Worm (Caenorhabditis elegans) whole organism, young adult: ENCODE measurements around the gene W07G4.1.

Experiments used
- B0336.3 ChIP-seq: fragments of 200-800 bp; sonication (Bioruptor generic); IDR thresholded peaks from 2 replicates; pipeline ENCODE4 v1.3.6; 2022; ENCODE audit warnings: missing genetic modification characterization, missing compliant biosample characterization
- egl-44 ChIP-seq: fragments of 200-800 bp; sonication (Bioruptor generic); IDR thresholded peaks from 2 replicates; pipeline ENCODE4 v1.3.6; 2022; ENCODE audit warnings: missing genetic modification reagents, missing genetic modification characterization, missing compliant biosample characterization

DNA sequence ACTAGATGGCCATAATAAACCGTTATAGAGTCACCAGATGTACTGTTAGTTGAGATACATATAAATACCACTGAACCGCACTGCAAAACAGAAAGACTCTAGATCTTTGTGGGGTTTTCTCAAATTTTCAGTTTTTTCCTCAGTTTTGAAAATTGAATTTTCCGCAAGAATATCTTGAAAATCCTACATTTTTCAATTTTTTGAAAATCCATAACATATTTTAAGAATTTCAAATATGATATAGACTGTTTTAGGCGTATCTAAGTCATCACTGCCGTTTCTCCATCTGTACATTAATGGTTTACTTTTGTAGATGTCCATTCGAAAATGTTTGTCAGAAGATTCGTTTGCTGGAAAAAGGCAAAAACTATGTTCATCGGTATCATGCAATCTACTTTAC lies 28.5 kb downstream of the W07G4.1 start, which contains the start of gene F42E8.1:
- TF ChIP-seq B0336.3 (GFP tag; lab: Robert Waterston, UW): no peak
- no peak for TF ChIP-seq egl-44 (GFP tag; lab: Robert Waterston, UW)
